In genomic region chrIV:17273602-17274110, ce11 we compare ENCODE assay signal across 2 worm cellular contexts.
TF ChIP-seq lines count a peak whose summit lies in the region.

TSS of gene gln-5 (minus strand) at chrIV:17273652.

TF ChIP-seq in whole organism, L4 larva, 104 proteins besides CTCF, POLR2A, EP300 and RAD21:
- TF ChIP-seq ztf-7 (tag; optimal IDR thresholded peaks at IDR 0.05; lab: Kevin White, UChicago) (no peak), lir-3 (tag; optimal IDR thresholded peaks at IDR 0.05; lab: Kevin White, UChicago) (no peak), mep-1 (tag; optimal IDR thresholded peaks at IDR 0.05; lab: Kevin White, UChicago) (no peak), snpc-1.2 (GFP tag; IDR thresholded peaks at IDR 0.05; lab: Robert Waterston, UW) (0 out of 2 replicates have a peak, but pooled peaks have one; percentile 45), lin-29 (GFP tag; IDR thresholded peaks at IDR 0.05; lab: Robert Waterston, UW) (no peak), lin-38 (GFP tag; IDR thresholded peaks at IDR 0.05; lab: Robert Waterston, UW) (peak; percentile 64), nhr-6 (tag; optimal IDR thresholded peaks at IDR 0.05; lab: Kevin White, UChicago) (no peak), aha-1 (tag; lab: Kevin White, UChicago) (peak; percentile 34), nhr-111 (GFP tag; optimal IDR thresholded peaks at IDR 0.05; lab: Kevin White, UChicago) (no peak)
TF ChIP-seq in whole organism, L4 larva: peak in this region for 3.

TF ChIP-seq in whole organism, young adult, 124 proteins besides CTCF, POLR2A, EP300 and RAD21 (continues in another document):
- peak; percentile 97 for TF ChIP-seq D2030.7 (GFP tag; IDR thresholded peaks at IDR 0.05; lab: Robert Waterston, UW)
- TF ChIP-seq ztf-22 (GFP tag; optimal IDR thresholded peaks at IDR 0.05; lab: Kevin White, UChicago) = no peak
- TF ChIP-seq tbx-9 (tag; optimal IDR thresholded peaks at IDR 0.05; lab: Kevin White, UChicago; ENCODE audit: borderline replicate concordance) = no peak
- no peak for TF ChIP-seq fkh-3 (tag; optimal IDR thresholded peaks at IDR 0.05; lab: Kevin White, UChicago)
- TF ChIP-seq lag-1 (GFP tag; IDR thresholded peaks at IDR 0.05; lab: Robert Waterston, UW) = no peak
- no peak for TF ChIP-seq Y53G8AR.9 (GFP tag; conservative IDR thresholded peaks at IDR 0.05; lab: Robert Waterston, UW)
- peak; percentile 48 for TF ChIP-seq F49E8.2 (tag; optimal IDR thresholded peaks at IDR 0.05; lab: Kevin White, UChicago; ENCODE audit: insufficient read depth)
- peak; percentile 95 for TF ChIP-seq madf-8 (GFP tag; conservative IDR thresholded peaks at IDR 0.05; lab: Robert Waterston, UW)
- no peak for TF ChIP-seq ets-4 (GFP tag; optimal IDR thresholded peaks at IDR 0.05; lab: Kevin White, UChicago)
- TF ChIP-seq tlf-1 (GFP tag; optimal IDR thresholded peaks at IDR 0.05; lab: Kevin White, UChicago) = peak; percentile 90
- no peak for TF ChIP-seq sptf-2 (GFP tag; optimal IDR thresholded peaks at IDR 0.05; lab: Kevin White, UChicago)
- TF ChIP-seq F22D6.2 (tag; optimal IDR thresholded peaks at IDR 0.05; lab: Kevin White, UChicago) = no peak
- TF ChIP-seq F39B2.1 (GFP tag; IDR thresholded peaks at IDR 0.05; lab: Robert Waterston, UW) = no peak
- TF ChIP-seq cebp-1 (GFP tag; IDR thresholded peaks at IDR 0.05; lab: Robert Waterston, UW) = no peak
- TF ChIP-seq cebp-1 (tag; optimal IDR thresholded peaks at IDR 0.05; lab: Kevin White, UChicago) = no peak
- TF ChIP-seq hrde-1 (tag; optimal IDR thresholded peaks at IDR 0.05; lab: Kevin White, UChicago; ENCODE audit: borderline replicate concordance) = no peak
- no peak for TF ChIP-seq B0035.1 (tag; optimal IDR thresholded peaks at IDR 0.05; lab: Kevin White, UChicago)
- TF ChIP-seq dpl-1 (GFP tag; optimal IDR thresholded peaks at IDR 0.05; lab: Kevin White, UChicago) = peak; percentile 90
- TF ChIP-seq ccch-3 (GFP tag; optimal IDR thresholded peaks at IDR 0.05; lab: Kevin White, UChicago) = no peak
- TF ChIP-seq snpc-1.1 (tag; optimal IDR thresholded peaks at IDR 0.05; lab: Kevin White, UChicago; ENCODE audit: insufficient read depth) = no peak
- no peak for TF ChIP-seq ztf-25 (GFP tag; IDR thresholded peaks at IDR 0.05; lab: Robert Waterston, UW)
- no peak for TF ChIP-seq F23B12.7 (tag; optimal IDR thresholded peaks at IDR 0.05; lab: Kevin White, UChicago; ENCODE audit: insufficient read depth)
- TF ChIP-seq hmg-1.2 (GFP tag; IDR thresholded peaks at IDR 0.05; lab: Robert Waterston, UW) = peak; percentile 52; the same call in 1 of the 2 replicates
- TF ChIP-seq Y53F4B.3 (GFP tag; IDR thresholded peaks at IDR 0.05; lab: Robert Waterston, UW) = no peak
- no peak for TF ChIP-seq nfya-2 (GFP tag; IDR thresholded peaks at IDR 0.05; lab: Robert Waterston, UW)
- TF ChIP-seq lin-40 (tag; optimal IDR thresholded peaks at IDR 0.05; lab: Kevin White, UChicago) = no peak
- no peak for TF ChIP-seq die-1 (tag; optimal IDR thresholded peaks at IDR 0.05; lab: Kevin White, UChicago)
- TF ChIP-seq hmg-20 (GFP tag; IDR thresholded peaks at IDR 0.05; lab: Robert Waterston, UW) = no peak
- TF ChIP-seq lin-54 (GFP tag; optimal IDR thresholded peaks at IDR 0.05; lab: Kevin White, UChicago) = peak; percentile 79
- no peak for TF ChIP-seq bed-2 (GFP tag; IDR thresholded peaks at IDR 0.05; lab: Robert Waterston, UW)
- TF ChIP-seq F10E7.11 (tag; optimal IDR thresholded peaks at IDR 0.05; lab: Kevin White, UChicago) = no peak
- peak; percentile 87 for TF ChIP-seq C17E4.6 (GFP tag; IDR thresholded peaks at IDR 0.05; lab: Robert Waterston, UW)
- TF ChIP-seq attf-3 (GFP tag; conservative IDR thresholded peaks at IDR 0.05; lab: Robert Waterston, UW) = no peak
- no peak for TF ChIP-seq aptf-2 (GFP tag; conservative IDR thresholded peaks at IDR 0.05; lab: Robert Waterston, UW)
- no peak for TF ChIP-seq ZK185.1 (tag; optimal IDR thresholded peaks at IDR 0.05; lab: Kevin White, UChicago; ENCODE audit: poor library complexity, severe bottlenecking)
- peak; percentile 93 for TF ChIP-seq xnd-1 (tag; optimal IDR thresholded peaks at IDR 0.05; lab: Kevin White, UChicago)
- no peak for TF ChIP-seq mel-28 (tag; optimal IDR thresholded peaks at IDR 0.05; lab: Kevin White, UChicago; ENCODE audit: borderline replicate concordance)
- TF ChIP-seq madf-10 (tag; optimal IDR thresholded peaks at IDR 0.05; lab: Kevin White, UChicago) = no peak
- no peak for TF ChIP-seq ceh-40 (GFP tag; IDR thresholded peaks at IDR 0.05; lab: Robert Waterston, UW)
- TF ChIP-seq F55B11.4 (tag; optimal IDR thresholded peaks at IDR 0.05; lab: Kevin White, UChicago; ENCODE audit: borderline replicate concordance, insufficient read depth) = no peak
- TF ChIP-seq lsy-27 (tag; optimal IDR thresholded peaks at IDR 0.05; lab: Kevin White, UChicago; ENCODE audit: borderline replicate concordance, insufficient read depth) = no peak
- TF ChIP-seq snpc-4 (GFP tag; optimal IDR thresholded peaks at IDR 0.05; lab: Kevin White, UChicago) = peak; percentile 35
- peak in 3 of 4 experiments; percentile 16 to 76 (median 71) for TF ChIP-seq snpc-4 (tag; optimal IDR thresholded peaks at IDR 0.05; lab: Kevin White, UChicago)
- TF ChIP-seq ceh-58 (GFP tag; IDR thresholded peaks at IDR 0.05; lab: Robert Waterston, UW) = no peak
- no peak for TF ChIP-seq ztf-28 (GFP tag; IDR thresholded peaks at IDR 0.05; lab: Robert Waterston, UW)
- TF ChIP-seq F52B5.7 (tag; optimal IDR thresholded peaks at IDR 0.05; lab: Kevin White, UChicago) = no peak
- TF ChIP-seq lin-26 (GFP tag; IDR thresholded peaks at IDR 0.05; lab: Robert Waterston, UW) = no peak
- TF ChIP-seq B0019.2 (GFP tag; conservative IDR thresholded peaks at IDR 0.05; lab: Robert Waterston, UW) = peak; percentile 66
- TF ChIP-seq K12H6.12 (tag; optimal IDR thresholded peaks at IDR 0.05; lab: Kevin White, UChicago) = no peak
- TF ChIP-seq F33H1.4 (GFP tag; IDR thresholded peaks at IDR 0.05; lab: Robert Waterston, UW) = peak; percentile 74
- no peak for TF ChIP-seq somi-1 (GFP tag; optimal IDR thresholded peaks at IDR 0.05; lab: Kevin White, UChicago)
- no peak for TF ChIP-seq ztf-6 (GFP tag; IDR thresholded peaks at IDR 0.05; lab: Robert Waterston, UW)
- peak; percentile 94 for TF ChIP-seq ceh-91 (GFP tag; IDR thresholded peaks at IDR 0.05; lab: Robert Waterston, UW)
- no peak; the same call in 1 of the 2 replicates for TF ChIP-seq lir-1 (GFP tag; conservative IDR thresholded peaks at IDR 0.05; lab: Robert Waterston, UW)
- peak; percentile 51; the same call in 1 of the 2 replicates for TF ChIP-seq ceh-100 (GFP tag; IDR thresholded peaks at IDR 0.05; lab: Robert Waterston, UW)
- peak in 1 of 3 experiments; percentile 7 for TF ChIP-seq lin-35 (GFP tag; optimal IDR thresholded peaks at IDR 0.05; lab: Kevin White, UChicago)
- TF ChIP-seq dpff-1 (tag; optimal IDR thresholded peaks at IDR 0.05; lab: Kevin White, UChicago) = no peak
- no peak for TF ChIP-seq ztf-26 (tag; optimal IDR thresholded peaks at IDR 0.05; lab: Kevin White, UChicago)
- TF ChIP-seq nhr-179 (tag; optimal IDR thresholded peaks at IDR 0.05; lab: Kevin White, UChicago) = no peak
- no peak for TF ChIP-seq T26A5.8 (tag; optimal IDR thresholded peaks at IDR 0.05; lab: Kevin White, UChicago)
- no peak for TF ChIP-seq ceh-79 (tag; optimal IDR thresholded peaks at IDR 0.05; lab: Kevin White, UChicago)
- peak; percentile 98 for TF ChIP-seq madf-6 (GFP tag; IDR thresholded peaks at IDR 0.05; lab: Robert Waterston, UW)
- TF ChIP-seq F37B4.10 (GFP tag; IDR thresholded peaks at IDR 0.05; lab: Robert Waterston, UW) = no peak
- no peak for TF ChIP-seq ekl-4 (GFP tag; IDR thresholded peaks at IDR 0.05; lab: Robert Waterston, UW)
- peak; percentile 42 for TF ChIP-seq tbp1 (GFP tag; optimal IDR thresholded peaks at IDR 0.05; lab: Kevin White, UChicago)
- peak; percentile 82 for TF ChIP-seq snpc-3.4 (tag; optimal IDR thresholded peaks at IDR 0.05; lab: Kevin White, UChicago)
- TF ChIP-seq Y95B8A.8 (GFP tag; IDR thresholded peaks at IDR 0.05; lab: Robert Waterston, UW) = 0 out of 2 replicates have a peak, but pooled peaks have one; percentile 66
- TF ChIP-seq attf-6 (GFP tag; IDR thresholded peaks at IDR 0.05; lab: Robert Waterston, UW) = peak; percentile 88
- TF ChIP-seq C06A6.2 (GFP tag; conservative IDR thresholded peaks at IDR 0.05; lab: Robert Waterston, UW) = no peak
- no peak for TF ChIP-seq attf-5 (GFP tag; optimal IDR thresholded peaks at IDR 0.05; lab: Kevin White, UChicago)
- no peak for TF ChIP-seq nhr-80 (tag; optimal IDR thresholded peaks at IDR 0.05; lab: Kevin White, UChicago)
- TF ChIP-seq ama-1 (optimal IDR thresholded peaks at IDR 0.05; lab: Kevin White, UChicago) = no peak
- no peak for TF ChIP-seq ama-1 (GFP tag; optimal IDR thresholded peaks at IDR 0.05; lab: Kevin White, UChicago)
- TF ChIP-seq nfya-1 (tag; optimal IDR thresholded peaks at IDR 0.05; lab: Kevin White, UChicago; ENCODE audit: borderline replicate concordance, insufficient read depth) = no peak
- TF ChIP-seq Y56A3A.18 (GFP tag; IDR thresholded peaks at IDR 0.05; lab: Robert Waterston, UW) = no peak
- no peak for TF ChIP-seq let-526 (GFP tag; IDR thresholded peaks at IDR 0.05; lab: Robert Waterston, UW)
- no peak for TF ChIP-seq B0261.1 (tag; optimal IDR thresholded peaks at IDR 0.05; lab: Kevin White, UChicago)
- peak; percentile 81 for TF ChIP-seq dox-1 (GFP tag; IDR thresholded peaks at IDR 0.05; lab: Robert Waterston, UW)
- TF ChIP-seq rpc-1 (optimal IDR thresholded peaks at IDR 0.05; lab: Kevin White, UChicago) = no peak
- TF ChIP-seq rpc-1 (tag; optimal IDR thresholded peaks at IDR 0.05; lab: Kevin White, UChicago) = no peak
- TF ChIP-seq athp-1 (tag; optimal IDR thresholded peaks at IDR 0.05; lab: Kevin White, UChicago) = peak; percentile 16
- TF ChIP-seq pha-4 (tag; optimal IDR thresholded peaks at IDR 0.05; lab: Kevin White, UChicago) = no peak
- no peak for TF ChIP-seq unc-62 (GFP tag; optimal IDR thresholded peaks at IDR 0.05; lab: Kevin White, UChicago)
- TF ChIP-seq B0336.3 (GFP tag; IDR thresholded peaks at IDR 0.05; lab: Robert Waterston, UW) = peak; percentile 37; the same call in 1 of the 2 replicates

Comparison
In these comparisons a context has a peak if more than half of its experiments do, and no peak if none do; other contexts are left out.
1. Of the 7 proteins assayed by ChIP-seq in both whole organism, young adult and whole organism, L4 larva: peak only in whole organism, young adult: F49E8.2, dpl-1 and snpc-4; only in whole organism, L4 larva: none; in both: none; in neither: 4.